Fruit fly (Drosophila melanogaster) whole organism, embryonic: Measurements from ENCODE around the gene GstZ1.
A peak's percentile ranks its signal among the peaks of the same experiment; 100 is the strongest.

Experiments used
- Abd-B ChIP-seq: fragments of 200-800 bp; sonication (Bioruptor generic); optimal IDR thresholded peaks from 2 replicates; lab custom pipeline; 2018; ENCODE audit warnings: missing biosample characterization, mild to moderate bottlenecking, missing genetic modification characterization, moderate library complexity
- Awh ChIP-seq: fragments of 200-800 bp; sonication (Bioruptor generic); IDR thresholded peaks from 2 replicates; pipeline ENCODE4, ENCODE4 v1.3.6; 2022; ENCODE audit warnings: missing biosample characterization, missing genetic modification characterization
- BtbVII ChIP-seq: fragments of 200-800 bp; sonication (Bioruptor generic); optimal IDR thresholded peaks from 3 replicates; lab custom pipeline; 2017; ENCODE audit warnings: missing biosample characterization, mild to moderate bottlenecking, missing genetic modification characterization
- CG10147 ChIP-seq: fragments of 200-800 bp; sonication (Bioruptor generic); optimal IDR thresholded peaks from 2 replicates; lab custom pipeline; 2019; ENCODE audit warnings: missing biosample characterization, mild to moderate bottlenecking, missing genetic modification characterization, moderate library complexity
- CG10321 ChIP-seq: fragments of 200-800 bp; sonication (Bioruptor generic); IDR thresholded peaks from 2 replicates; pipeline ENCODE4 v1.3.6; 2022; ENCODE audit warnings: missing biosample characterization, missing genetic modification characterization
- CG10462 ChIP-seq: fragments of 200-800 bp; sonication (Bioruptor generic); optimal IDR thresholded peaks from 2 replicates; lab custom pipeline; 2016; ENCODE audit warnings: missing biosample characterization, missing genetic modification characterization
- CG10543 ChIP-seq: fragments of 200-800 bp; sonication (Bioruptor generic); optimal IDR thresholded peaks from 3 replicates; lab custom pipeline; 2017; ENCODE audit warnings: missing biosample characterization, mild to moderate bottlenecking, missing genetic modification characterization, moderate library complexity
- CG10565 ChIP-seq: fragments of 200-800 bp; sonication (Bioruptor generic); optimal IDR thresholded peaks from 3 replicates; lab custom pipeline; 2016; ENCODE audit warnings: missing biosample characterization, mild to moderate bottlenecking, missing genetic modification characterization
- CG10654 ChIP-seq: fragments of 200-800 bp; sonication (Bioruptor generic); optimal IDR thresholded peaks from 2 replicates; lab custom pipeline; 2016; ENCODE audit warnings: missing biosample characterization, missing genetic modification characterization
- CG11398 ChIP-seq: fragments of 200-800 bp; sonication (Bioruptor generic); optimal IDR thresholded peaks from 2 replicates; lab custom pipeline; 2016; ENCODE audit warnings: missing biosample characterization, missing genetic modification characterization
- CG11695 ChIP-seq: fragments of 200-800 bp; sonication (Bioruptor generic); IDR thresholded peaks from 3 replicates; pipeline ENCODE4 v1.3.6; 2022; ENCODE audit warnings: missing biosample characterization, missing genetic modification characterization
- CG12659 ChIP-seq: fragments of 200-800 bp; sonication (Bioruptor generic); optimal IDR thresholded peaks from 3 replicates; lab custom pipeline; 2017; ENCODE audit warnings: mild to moderate bottlenecking, missing biosample characterization, missing genetic modification reagents, missing genetic modification characterization
- CG14860 ChIP-seq: fragments of 200-800 bp; sonication (Bioruptor generic); IDR thresholded peaks from 3 replicates; pipeline ENCODE4 v1.3.6; 2022; ENCODE audit warnings: missing biosample characterization, missing genetic modification characterization; ENCODE audit not compliant: partially characterized antibody
- CG15073 ChIP-seq: fragments of 200-800 bp; sonication (Bioruptor generic); optimal IDR thresholded peaks from 2 replicates; lab custom pipeline; 2016; ENCODE audit warnings: missing biosample characterization, missing genetic modification characterization
- CG15601 ChIP-seq: fragments of 200-800 bp; sonication (Bioruptor generic); optimal IDR thresholded peaks from 3 replicates; lab custom pipeline; 2019; ENCODE audit warnings: missing biosample characterization, mild to moderate bottlenecking, missing genetic modification characterization, moderate library complexity
- CG1602 ChIP-seq: fragments of 200-800 bp; sonication (Bioruptor generic); optimal IDR thresholded peaks from 3 replicates; lab custom pipeline; 2016; ENCODE audit warnings: missing biosample characterization, missing genetic modification characterization
- CG2116 ChIP-seq: fragments of 200-800 bp; sonication (Bioruptor generic); optimal IDR thresholded peaks from 3 replicates; lab custom pipeline; 2018; ENCODE audit warnings: missing biosample characterization, mild to moderate bottlenecking, missing genetic modification characterization
- CG32767 ChIP-seq: fragments of 200-800 bp; sonication (Bioruptor generic); IDR thresholded peaks from 2 replicates; pipeline ENCODE4 v1.3.6; 2022; ENCODE audit warnings: missing biosample characterization, missing genetic modification characterization
- CG3847 ChIP-seq: fragments of 200-800 bp; sonication (Bioruptor generic); IDR thresholded peaks from 2 replicates; pipeline ENCODE4 v1.3.6; 2022; ENCODE audit warnings: missing biosample characterization, missing genetic modification characterization
- CG43689 ChIP-seq: fragments of 200-800 bp; sonication (Bioruptor generic); IDR thresholded peaks from 2 replicates; pipeline ENCODE4 v1.3.6; 2022; ENCODE audit warnings: missing biosample characterization, missing genetic modification characterization
- CG6175 ChIP-seq: fragments of 200-800 bp; sonication (Bioruptor generic); IDR thresholded peaks from 3 replicates; pipeline ENCODE4 v1.3.6; 2022; ENCODE audit warnings: missing biosample characterization, missing genetic modification characterization
- CG6689 ChIP-seq: fragments of 200-800 bp; sonication (Bioruptor generic); IDR thresholded peaks from 2 replicates; pipeline ENCODE4 v1.3.6; 2022; ENCODE audit warnings: missing biosample characterization, missing genetic modification characterization
- CG7372 ChIP-seq: fragments of 200-800 bp; sonication (Bioruptor generic); IDR thresholded peaks from 2 replicates; pipeline ENCODE4 v1.3.6; 2022; ENCODE audit warnings: missing biosample characterization, missing genetic modification characterization
- Deaf1 ChIP-seq: fragments of 200-800 bp; optimal IDR thresholded peaks from 3 replicates; lab custom pipeline; 2019; ENCODE audit warnings: missing biosample characterization, mild to moderate bottlenecking, missing genetic modification characterization, moderate library complexity
- GATAe ChIP-seq: fragments of 200-800 bp; sonication (Bioruptor generic); conservative IDR thresholded peaks from 2 replicates; pipeline ENCODE4 v1.3.6; 2022; ENCODE audit warnings: missing biosample characterization, missing genetic modification characterization
- Nf-YB ChIP-seq: fragments of 200-800 bp; sonication (Bioruptor generic); optimal IDR thresholded peaks from 3 replicates; lab custom pipeline; 2019; ENCODE audit warnings: missing biosample characterization, mild to moderate bottlenecking, missing genetic modification characterization, moderate library complexity
- PHDP ChIP-seq: fragments of 200-800 bp; sonication (Bioruptor generic); optimal IDR thresholded peaks from 3 replicates; lab custom pipeline; 2018; ENCODE audit warnings: missing biosample characterization, mild to moderate bottlenecking, missing genetic modification characterization, moderate library complexity
- Rfx ChIP-seq: fragments of 200-800 bp; sonication (Bioruptor generic); IDR thresholded peaks from 2 replicates; pipeline ENCODE4 v1.3.6; 2022; ENCODE audit warnings: missing biosample characterization, missing genetic modification characterization
- Scr ChIP-seq: fragments of 200-800 bp; sonication (Bioruptor generic); IDR thresholded peaks from 2 replicates; pipeline ENCODE4 v1.3.6; 2022; ENCODE audit warnings: missing biosample characterization, missing genetic modification characterization; ENCODE audit not compliant: partially characterized antibody
- Spps ChIP-seq: fragments of 200-800 bp; sonication (Bioruptor generic); optimal IDR thresholded peaks from 2 replicates; lab custom pipeline; 2018; ENCODE audit warnings: missing biosample characterization, mild to moderate bottlenecking, missing genetic modification characterization
- Stat92E ChIP-seq, 3 experiments: fragments of >200 bp in 2 of 3; fragments of 200-800 bp in 1 of 3; sonication (Bioruptor generic) in 1 of 3; optimal IDR thresholded peaks; 2 replicates each; lab custom pipeline; 2017 to 2019; ENCODE audit warnings: missing biosample characterization in 3 of 3, missing genetic modification characterization in 3 of 3, mild to moderate bottlenecking in 1 of 3, moderate library complexity in 1 of 3
- al ChIP-seq: fragments of 200-800 bp; sonication (Bioruptor generic); IDR thresholded peaks from 2 replicates; pipeline ENCODE4 v1.3.6; 2022; ENCODE audit warnings: missing biosample characterization, missing genetic modification characterization
- amos ChIP-seq: fragments of 200-800 bp; sonication (Bioruptor generic); IDR thresholded peaks from 2 replicates; pipeline ENCODE4 v1.3.6; 2022; ENCODE audit warnings: missing biosample characterization, missing genetic modification characterization; ENCODE audit not compliant: partially characterized antibody
- ap ChIP-seq: fragments of 200-800 bp; sonication (Bioruptor generic); IDR thresholded peaks from 2 replicates; pipeline ENCODE4 v1.3.6; 2022; ENCODE audit warnings: missing biosample characterization, missing genetic modification characterization
- cg ChIP-seq: fragments of 200-800 bp; sonication (Bioruptor generic); optimal IDR thresholded peaks from 3 replicates; lab custom pipeline; 2019; ENCODE audit warnings: missing biosample characterization, mild to moderate bottlenecking, missing genetic modification characterization, moderate library complexity
- dysf ChIP-seq: fragments of 200-800 bp; sonication (Bioruptor generic); IDR thresholded peaks from 3 replicates; pipeline ENCODE4 v1.3.6; 2022; ENCODE audit warnings: missing biosample characterization, missing genetic modification characterization
- ftz-f1 ChIP-seq: fragments of 200-800 bp; sonication (Bioruptor generic); optimal IDR thresholded peaks from 2 replicates; lab custom pipeline; 2016; ENCODE audit warnings: missing biosample characterization, missing genetic modification characterization
- klu ChIP-seq: fragments of 200-800 bp; sonication (Bioruptor generic); IDR thresholded peaks from 2 replicates; pipeline ENCODE4 v1.3.6; 2022; ENCODE audit warnings: missing biosample characterization, missing genetic modification characterization
- kni ChIP-seq: fragments of 200-800 bp; sonication (Bioruptor generic); optimal IDR thresholded peaks from 3 replicates; lab custom pipeline; 2017; ENCODE audit warnings: mild to moderate bottlenecking, missing biosample characterization, missing genetic modification reagents, missing genetic modification characterization
- odd ChIP-seq: fragments of 200-800 bp; sonication (Bioruptor generic); optimal IDR thresholded peaks from 2 replicates; lab custom pipeline; 2017; ENCODE audit warnings: missing biosample characterization, mild to moderate bottlenecking, missing genetic modification characterization
- phol ChIP-seq: fragments of 200-800 bp; sonication (Bioruptor generic); optimal IDR thresholded peaks from 3 replicates; lab custom pipeline; 2018; ENCODE audit warnings: missing biosample characterization, mild to moderate bottlenecking, missing genetic modification characterization, moderate library complexity
- prd ChIP-seq, 3 experiments: fragments of >200 bp in 2 of 3; fragments of 200-800 bp in 1 of 3; sonication (Bioruptor generic) in 1 of 3; optimal IDR thresholded peaks in 2 of 3; IDR thresholded peaks in 1 of 3; 2 replicates in 2 of 3; 3 replicates in 1 of 3; pipeline versions ENCODE4 v1.3.6 to Lab custom; 2017 to 2022; ENCODE audit warnings: missing biosample characterization in 1 of 3, missing genetic modification characterization in 1 of 3
- schlank ChIP-seq: fragments of 200-800 bp; sonication (Bioruptor generic); optimal IDR thresholded peaks from 2 replicates; lab custom pipeline; 2018; ENCODE audit warnings: missing biosample characterization, mild to moderate bottlenecking, missing genetic modification characterization
- seq ChIP-seq: fragments of 200-800 bp; sonication (Bioruptor generic); IDR thresholded peaks from 2 replicates; pipeline ENCODE4 v1.3.6; 2022; ENCODE audit warnings: missing biosample characterization, missing genetic modification characterization
- sim ChIP-seq: fragments of 200-800 bp; sonication (Bioruptor generic); IDR thresholded peaks from 2 replicates; pipeline ENCODE4 v1.3.6; 2022; ENCODE audit warnings: missing biosample characterization, missing genetic modification characterization
- sima ChIP-seq: fragments of 200-800 bp; sonication (Bioruptor generic); optimal IDR thresholded peaks from 2 replicates; lab custom pipeline; 2016; ENCODE audit warnings: missing biosample characterization, missing genetic modification characterization
- ssp ChIP-seq: fragments of 200-800 bp; sonication (Bioruptor generic); IDR thresholded peaks from 2 replicates; pipeline ENCODE4 v1.3.6; 2022; ENCODE audit warnings: missing biosample characterization, missing genetic modification characterization
- trem ChIP-seq: fragments of 200-800 bp; optimal IDR thresholded peaks from 3 replicates; lab custom pipeline; 2019; ENCODE audit warnings: missing biosample characterization, mild to moderate bottlenecking, missing genetic modification characterization, moderate library complexity
- vvl ChIP-seq: fragments of 200-800 bp; sonication (Bioruptor generic); IDR thresholded peaks from 2 replicates; pipeline ENCODE4 v1.3.6; 2022; ENCODE audit warnings: missing biosample characterization, missing genetic modification characterization
- zen2 ChIP-seq: fragments of 200-800 bp; sonication (Bioruptor generic); IDR thresholded peaks from 3 replicates; pipeline ENCODE4 v1.3.6; 2022; ENCODE audit warnings: missing biosample characterization, missing genetic modification characterization; ENCODE audit not compliant: partially characterized antibody

GstZ1 gene

DNA sequence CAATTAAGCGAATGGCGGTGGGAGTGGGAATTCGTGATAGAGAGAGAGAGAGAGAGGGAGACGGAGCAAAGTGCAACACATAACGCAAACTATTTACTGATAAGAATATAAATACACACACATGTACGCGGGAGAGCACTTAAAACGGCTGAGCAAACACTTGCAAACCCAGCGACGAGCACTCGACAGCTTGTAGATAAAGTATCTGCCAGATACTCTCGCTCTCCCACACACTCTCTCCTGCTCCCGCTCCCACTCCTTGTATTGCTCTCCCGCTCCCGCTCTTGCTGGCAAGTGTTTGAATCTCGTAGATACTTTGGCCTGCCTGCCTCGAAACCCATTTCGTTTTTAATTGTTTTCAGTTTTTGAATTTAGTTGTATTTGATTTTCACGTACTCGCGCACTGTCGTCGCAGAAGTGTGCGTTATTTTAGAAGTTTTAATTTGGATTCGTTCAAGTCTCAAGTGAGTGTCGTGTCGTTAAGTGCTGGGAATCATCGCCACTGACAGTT is 28.1 kb downstream of the GstZ1 start (continued):
- TF ChIP-seq schlank (tag; lab: Kevin White, UChicago) (peak; percentile 41), phol (no peak), odd (peak; percentile 58), CG6175 (GFP tag; lab: Robert Waterston, UW) (no peak), CG2116 (GFP tag; lab: Kevin White, UChicago) (no peak), ftz-f1 (GFP tag; lab: Kevin White, UChicago) (peak; percentile 32), kni (GFP tag; lab: Kevin White, UChicago) (peak; percentile 87), dysf (GFP tag; lab: Robert Waterston, UW) (no peak), Abd-B (GFP tag; lab: Kevin White, UChicago) (no peak), CG11695 (GFP tag; lab: Robert Waterston, UW) (peak; percentile 49; the same call in 1 of the 3 replicates), CG10565 (GFP tag; lab: Kevin White, UChicago) (no peak), CG10543 (GFP tag; lab: Kevin White, UChicago) (peak; percentile 60), CG15601 (tag; lab: Kevin White, UChicago) (peak; percentile 24), CG6689 (no peak), CG10462 (no peak), Nf-YB (GFP tag; lab: Kevin White, UChicago) (peak; percentile 22), trem (tag; lab: Kevin White, UChicago) (no peak), prd (optimal IDR thresholded peaks at IDR 0.05; lab: Kevin White, UChicago) (no peak), prd (GFP tag; IDR thresholded peaks at IDR 0.05; lab: Robert Waterston, UW) (no peak), amos (GFP tag; lab: Robert Waterston, UW) (no peak), sim (GFP tag; lab: Robert Waterston, UW) (no peak), Awh (0 out of 2 replicates have a peak, but pooled peaks have one; percentile 18), CG14860 (GFP tag; lab: Robert Waterston, UW) (no peak), seq (GFP tag; lab: Robert Waterston, UW) (no peak; the same call in 1 of the 2 replicates), Deaf1 (peak; percentile 64), sima (GFP tag; lab: Kevin White, UChicago) (no peak), cg (GFP tag; lab: Kevin White, UChicago) (peak; percentile 86), Spps (tag; lab: Kevin White, UChicago) (no peak), klu (GFP tag; lab: Robert Waterston, UW) (no peak), BtbVII (peak; percentile 69), CG1602 (no peak), GATAe (GFP tag; lab: Robert Waterston, UW) (no peak), CG3847 (GFP tag; lab: Robert Waterston, UW) (no peak), CG7372 (no peak), Scr (peak; percentile 41; the same call in 1 of the 2 replicates), vvl (GFP tag; lab: Robert Waterston, UW) (peak; percentile 43; the same call in 1 of the 2 replicates), CG32767 (GFP tag; lab: Robert Waterston, UW) (peak; percentile 62; the same call in 1 of the 2 replicates), ap (GFP tag; lab: Robert Waterston, UW) (no peak), CG10321 (GFP tag; lab: Robert Waterston, UW) (0 out of 2 replicates have a peak, but pooled peaks have one; percentile 15), PHDP (peak; percentile 50), al (GFP tag; lab: Robert Waterston, UW) (no peak), CG43689 (GFP tag; lab: Robert Waterston, UW) (no peak), CG15073 (GFP tag; lab: Kevin White, UChicago) (no peak), Stat92E (GFP tag; optimal IDR thresholded peaks at IDR 0.05; lab: Kevin White, UChicago) (no peak), CG10147 (GFP tag; lab: Kevin White, UChicago) (no peak), CG12659 (GFP tag; lab: Kevin White, UChicago) (peak; percentile 29), ssp (GFP tag; lab: Robert Waterston, UW) (no peak), zen2 (peak; percentile 47), CG11398 (GFP tag; lab: Kevin White, UChicago) (no peak), Rfx (GFP tag; lab: Robert Waterston, UW) (peak; percentile 29; the same call in 1 of the 2 replicates), CG10654 (no peak)
